Fruit fly (Drosophila melanogaster) whole organism, embryonic: ENCODE data around the gene meep.

Source experiments
- Atf3 ChIP-seq: fragments of 200-800 bp; sonication (Bioruptor generic); optimal IDR thresholded peaks from 3 replicates; lab custom pipeline; 2016; ENCODE audit warnings: missing biosample characterization, missing genetic modification characterization
- CG10147 ChIP-seq: fragments of 200-800 bp; sonication (Bioruptor generic); optimal IDR thresholded peaks from 2 replicates; lab custom pipeline; 2019; ENCODE audit warnings: missing biosample characterization, mild to moderate bottlenecking, missing genetic modification characterization, moderate library complexity
- CG13123 ChIP-seq: fragments of 200-800 bp; sonication (Bioruptor generic); optimal IDR thresholded peaks from 2 replicates; lab custom pipeline; 2016; ENCODE audit warnings: missing biosample characterization, missing genetic modification characterization
- CG16863 ChIP-seq: fragments of 200-800 bp; sonication (Bioruptor generic); optimal IDR thresholded peaks from 3 replicates; lab custom pipeline; 2016; ENCODE audit warnings: missing biosample characterization, missing genetic modification characterization
- CG17186 ChIP-seq: fragments of 200-800 bp; sonication (Bioruptor generic); optimal IDR thresholded peaks from 3 replicates; lab custom pipeline; 2017; ENCODE audit warnings: missing biosample characterization, missing genetic modification reagents, missing genetic modification characterization
- CG17829 ChIP-seq: fragments of 200-800 bp; optimal IDR thresholded peaks from 2 replicates; lab custom pipeline; 2019; ENCODE audit warnings: missing biosample characterization, mild to moderate bottlenecking, missing genetic modification characterization, moderate library complexity
- CG30020 ChIP-seq: fragments of 200-800 bp; optimal IDR thresholded peaks from 2 replicates; lab custom pipeline; 2019; ENCODE audit warnings: missing biosample characterization, mild to moderate bottlenecking, missing genetic modification characterization, moderate library complexity
- CG30431 ChIP-seq: fragments of 200-800 bp; sonication (Bioruptor generic); optimal IDR thresholded peaks from 2 replicates; lab custom pipeline; 2017; ENCODE audit warnings: missing biosample characterization, missing genetic modification characterization
- CG31224 ChIP-seq: fragments of 200-800 bp; sonication (Bioruptor generic); IDR thresholded peaks from 2 replicates; pipeline ENCODE4 v1.3.6; 2022; ENCODE audit warnings: missing biosample characterization, missing genetic modification characterization
- CG34376 ChIP-seq: fragments of 200-800 bp; sonication (Bioruptor generic); optimal IDR thresholded peaks from 2 replicates; lab custom pipeline; 2018; ENCODE audit warnings: missing biosample characterization, mild to moderate bottlenecking, missing genetic modification characterization
- CG3838 ChIP-seq: fragments of 200-800 bp; sonication (Bioruptor generic); optimal IDR thresholded peaks from 3 replicates; lab custom pipeline; 2016; ENCODE audit warnings: missing biosample characterization, missing genetic modification characterization
- CG6854 ChIP-seq: fragments of 200-800 bp; sonication (Bioruptor generic); optimal IDR thresholded peaks from 3 replicates; lab custom pipeline; 2017; ENCODE audit warnings: missing biosample characterization, mild to moderate bottlenecking, missing genetic modification characterization
- CG8089 ChIP-seq: fragments of 200-800 bp; sonication (Bioruptor generic); optimal IDR thresholded peaks from 3 replicates; lab custom pipeline; 2016; ENCODE audit warnings: missing biosample characterization, missing genetic modification characterization
- CG9797 ChIP-seq: fragments of 200-800 bp; sonication (Bioruptor generic); optimal IDR thresholded peaks from 3 replicates; lab custom pipeline; 2018; ENCODE audit warnings: missing biosample characterization, mild to moderate bottlenecking, missing genetic modification characterization
- D ChIP-seq, 2 experiments: fragments of 200-800 bp in 1 of 2; fragments of >200 bp in 1 of 2; sonication (Bioruptor generic) in 1 of 2; optimal IDR thresholded peaks; 2 replicates in 1 of 2; 3 replicates in 1 of 2; lab custom pipeline; 2017; ENCODE audit warnings: mild to moderate bottlenecking in 1 of 2, missing biosample characterization in 1 of 2, missing genetic modification characterization in 1 of 2, missing genetic modification reagents in 1 of 2
- Dfd ChIP-seq, 2 experiments: fragments of >200 bp; optimal IDR thresholded peaks; 2 replicates each; lab custom pipeline; 2017; ENCODE audit warnings: missing biosample characterization in 2 of 2, missing genetic modification characterization in 2 of 2
- Dip2 ChIP-seq: fragments of 200-800 bp; sonication (Bioruptor generic); IDR thresholded peaks from 2 replicates; pipeline ENCODE4 v1.3.6; 2022; ENCODE audit warnings: missing biosample characterization, missing genetic modification characterization
- E2f2 ChIP-seq: fragments of 200-800 bp; sonication (Bioruptor generic); IDR thresholded peaks from 2 replicates; pipeline ENCODE4 v1.3.6; 2022; ENCODE audit warnings: missing biosample characterization, missing genetic modification characterization
- Elba2 ChIP-seq: fragments of 200-800 bp; sonication (Bioruptor generic); optimal IDR thresholded peaks from 3 replicates; lab custom pipeline; 2016; ENCODE audit warnings: missing biosample characterization, missing genetic modification characterization
- Hey ChIP-seq: fragments of 200-800 bp; sonication (Bioruptor generic); optimal IDR thresholded peaks from 3 replicates; lab custom pipeline; 2018; ENCODE audit warnings: missing biosample characterization, mild to moderate bottlenecking, missing genetic modification characterization
- HmgD ChIP-seq: fragments of 200-800 bp; sonication (Bioruptor generic); optimal IDR thresholded peaks from 3 replicates; lab custom pipeline; 2016; ENCODE audit warnings: missing biosample characterization, missing genetic modification characterization
- Hr51 ChIP-seq, 2 experiments: fragments of 200-800 bp; sonication (Bioruptor generic); optimal IDR thresholded peaks; 2 replicates in 1 of 2; 3 replicates in 1 of 2; lab custom pipeline; 2016 to 2018; ENCODE audit warnings: missing biosample characterization in 2 of 2, missing genetic modification characterization in 2 of 2, mild to moderate bottlenecking in 1 of 2, moderate library complexity in 1 of 2
- Hr78 ChIP-seq, 2 experiments: fragments of 200-800 bp in 1 of 2; fragments of >200 bp in 1 of 2; sonication (Bioruptor generic) in 1 of 2; optimal IDR thresholded peaks; 2 replicates each; lab custom pipeline; 2017 to 2019; ENCODE audit warnings: missing biosample characterization in 2 of 2, missing genetic modification characterization in 2 of 2, mild to moderate bottlenecking in 1 of 2, moderate library complexity in 1 of 2
- Mad ChIP-seq: fragments of 200-800 bp; sonication (Bioruptor generic); optimal IDR thresholded peaks from 2 replicates; lab custom pipeline; 2016; ENCODE audit warnings: missing biosample characterization, missing genetic modification characterization
- Oli ChIP-seq: fragments of 200-800 bp; sonication (Bioruptor generic); optimal IDR thresholded peaks from 2 replicates; lab custom pipeline; 2018; ENCODE audit warnings: missing biosample characterization, mild to moderate bottlenecking, missing genetic modification characterization, moderate library complexity
- Sry-β ChIP-seq: fragments of 200-800 bp; sonication (Bioruptor generic); optimal IDR thresholded peaks from 2 replicates; lab custom pipeline; 2018; ENCODE audit warnings: missing biosample characterization, mild to moderate bottlenecking, missing genetic modification characterization, moderate library complexity
- Ssrp ChIP-seq: fragments of 200-800 bp; sonication (Bioruptor generic); optimal IDR thresholded peaks from 2 replicates; lab custom pipeline; 2018; ENCODE audit warnings: missing biosample characterization, mild to moderate bottlenecking, missing genetic modification characterization, moderate library complexity
- Xbp1 ChIP-seq: fragments of 200-800 bp; sonication (Bioruptor generic); optimal IDR thresholded peaks from 3 replicates; lab custom pipeline; 2016; ENCODE audit warnings: missing biosample characterization, mild to moderate bottlenecking, missing genetic modification characterization
- ab ChIP-seq: fragments of 200-800 bp; sonication (Bioruptor generic); optimal IDR thresholded peaks from 2 replicates; lab custom pipeline; 2016; ENCODE audit warnings: missing biosample characterization, missing genetic modification characterization
- abd-A ChIP-seq: fragments of 200-800 bp; sonication (Bioruptor generic); optimal IDR thresholded peaks from 3 replicates; lab custom pipeline; 2019; ENCODE audit warnings: missing biosample characterization, mild to moderate bottlenecking, missing genetic modification characterization, moderate library complexity
- ash1 ChIP-seq: fragments of 200-800 bp; sonication (Bioruptor generic); optimal IDR thresholded peaks from 2 replicates; lab custom pipeline; 2018; ENCODE audit warnings: missing biosample characterization, mild to moderate bottlenecking, missing genetic modification characterization
- chm ChIP-seq: fragments of 200-800 bp; sonication (Bioruptor generic); IDR thresholded peaks from 2 replicates; pipeline ENCODE4 v1.3.6; 2022; ENCODE audit warnings: missing biosample characterization, missing genetic modification characterization
- da ChIP-seq: fragments of 200-800 bp; sonication (Bioruptor generic); optimal IDR thresholded peaks from 2 replicates; lab custom pipeline; 2016; ENCODE audit warnings: missing biosample characterization, missing genetic modification characterization
- grn ChIP-seq: fragments of 200-800 bp; sonication (Bioruptor generic); optimal IDR thresholded peaks from 3 replicates; lab custom pipeline; 2017; ENCODE audit warnings: missing biosample characterization, missing genetic modification characterization
- gsb ChIP-seq: fragments of 200-800 bp; sonication (Bioruptor generic); IDR thresholded peaks from 2 replicates; pipeline ENCODE4 v1.3.6; 2022; ENCODE audit warnings: missing biosample characterization, missing genetic modification characterization
- hkb ChIP-seq, 2 experiments: fragments of 200-800 bp in 1 of 2; fragments of >200 bp in 1 of 2; sonication (Bioruptor generic) in 1 of 2; IDR thresholded peaks in 1 of 2; optimal IDR thresholded peaks in 1 of 2; 2 replicates each; pipeline versions ENCODE4 v1.3.6 to Lab custom; 2017 to 2022; ENCODE audit warnings: missing biosample characterization in 1 of 2, missing genetic modification characterization in 1 of 2
- kah ChIP-seq: fragments of 200-800 bp; sonication (Bioruptor generic); optimal IDR thresholded peaks from 2 replicates; lab custom pipeline; 2018; ENCODE audit warnings: missing biosample characterization, mild to moderate bottlenecking, missing genetic modification characterization
- knrl ChIP-seq: fragments of 200-800 bp; sonication (Bioruptor generic); IDR thresholded peaks from 3 replicates; pipeline ENCODE4 v1.3.6; 2022; ENCODE audit warnings: missing biosample characterization, missing genetic modification characterization; ENCODE audit not compliant: partially characterized antibody
- lola ChIP-seq, 3 experiments: fragments of >200 bp in 2 of 3; fragments of 200-800 bp in 1 of 3; sonication (Bioruptor generic) in 1 of 3; optimal IDR thresholded peaks; 2 replicates each; lab custom pipeline; 2017 to 2019; ENCODE audit warnings: missing biosample characterization in 3 of 3, missing genetic modification characterization in 3 of 3, mild to moderate bottlenecking in 1 of 3, moderate library complexity in 1 of 3
- nerfin-1 ChIP-seq: fragments of 200-800 bp; sonication (Bioruptor generic); optimal IDR thresholded peaks from 3 replicates; lab custom pipeline; 2019; ENCODE audit warnings: missing biosample characterization, mild to moderate bottlenecking, missing genetic modification characterization, moderate library complexity
- oc ChIP-seq: fragments of 200-800 bp; sonication (Bioruptor generic); optimal IDR thresholded peaks from 2 replicates; lab custom pipeline; 2018; ENCODE audit warnings: missing biosample characterization, mild to moderate bottlenecking, missing genetic modification characterization, moderate library complexity
- p53 ChIP-seq: fragments of 200-800 bp; sonication (Bioruptor generic); optimal IDR thresholded peaks from 2 replicates; lab custom pipeline; 2016; ENCODE audit warnings: missing biosample characterization, missing genetic modification characterization
- peb ChIP-seq: fragments of 200-800 bp; sonication (Bioruptor generic); IDR thresholded peaks from 2 replicates; pipeline ENCODE4 v1.3.6; 2022; ENCODE audit warnings: missing biosample characterization, missing genetic modification characterization
- pnt ChIP-seq: fragments of 200-800 bp; sonication (Bioruptor generic); optimal IDR thresholded peaks from 3 replicates; lab custom pipeline; 2016; ENCODE audit warnings: missing biosample characterization, missing genetic modification characterization
- salm ChIP-seq: fragments of 200-800 bp; sonication (Bioruptor generic); optimal IDR thresholded peaks from 2 replicates; lab custom pipeline; 2018; ENCODE audit warnings: missing biosample characterization, mild to moderate bottlenecking, missing genetic modification characterization
- sqz ChIP-seq: fragments of 200-800 bp; sonication (Bioruptor generic); optimal IDR thresholded peaks from 3 replicates; lab custom pipeline; 2018; ENCODE audit warnings: missing biosample characterization, mild to moderate bottlenecking, missing genetic modification characterization
- tup ChIP-seq: fragments of 200-800 bp; sonication (Bioruptor generic); optimal IDR thresholded peaks from 2 replicates; lab custom pipeline; 2016; ENCODE audit warnings: missing biosample characterization, mild to moderate bottlenecking, missing genetic modification characterization, moderate library complexity
- tx ChIP-seq: fragments of 200-800 bp; sonication (Bioruptor generic); optimal IDR thresholded peaks from 2 replicates; lab custom pipeline; 2016; ENCODE audit warnings: missing biosample characterization, missing genetic modification characterization
- usp ChIP-seq: fragments of >200 bp; optimal IDR thresholded peaks from 2 replicates; lab custom pipeline; 2017; ENCODE audit warnings: missing biosample characterization, missing genetic modification characterization
- vnd ChIP-seq: fragments of 200-800 bp; sonication (Bioruptor generic); IDR thresholded peaks from 3 replicates; pipeline ENCODE4 v1.3.6; 2022; ENCODE audit warnings: missing biosample characterization, missing genetic modification characterization; ENCODE audit not compliant: partially characterized antibody

The meep gene

DNA sequence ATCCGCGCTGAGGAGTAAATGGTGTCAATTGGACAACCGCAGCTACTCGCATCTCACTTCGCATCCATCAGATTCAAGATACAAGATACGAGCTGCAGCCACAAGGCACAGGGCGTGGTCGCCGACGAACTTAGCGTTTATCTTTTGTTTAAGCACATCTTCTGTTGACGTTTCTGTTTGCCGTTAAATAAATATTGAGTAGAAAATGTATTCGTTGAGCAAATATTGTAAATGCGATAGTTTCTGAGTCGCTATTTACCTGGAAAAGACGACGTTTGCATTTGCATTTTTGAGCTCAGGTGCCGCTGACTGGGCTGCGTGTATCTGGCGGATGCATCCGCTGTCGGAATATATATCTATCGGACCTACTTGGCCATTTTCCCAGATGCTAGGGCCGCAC, 36.6 kb downstream of the meep start (continued):
- no peak for TF ChIP-seq E2f2 (GFP tag; lab: Robert Waterston, UW)
- no peak for TF ChIP-seq HmgD
- TF ChIP-seq Dip2 (GFP tag; lab: Robert Waterston, UW) = no peak
- TF ChIP-seq peb (GFP tag; lab: Robert Waterston, UW) = peak; percentile 45; the same call in 1 of the 2 replicates
- TF ChIP-seq CG10147 (GFP tag; lab: Kevin White, UChicago) = peak; percentile 13
- peak; percentile 25 for TF ChIP-seq CG17829 (tag; lab: Kevin White, UChicago)
- peak; percentile 1 for TF ChIP-seq CG30431 (GFP tag; lab: Kevin White, UChicago)
- peak; percentile 24 for TF ChIP-seq CG6854 (GFP tag; lab: Kevin White, UChicago)
- no peak for TF ChIP-seq D (optimal IDR thresholded peaks at IDR 0.05; lab: Kevin White, UChicago)
- peak; percentile 68 for TF ChIP-seq D (GFP tag; optimal IDR thresholded peaks at IDR 0.05; lab: Kevin White, UChicago)
- no peak for TF ChIP-seq Ssrp (tag; lab: Kevin White, UChicago)
- TF ChIP-seq tx (GFP tag; lab: Kevin White, UChicago) = no peak
- peak; percentile 8 for TF ChIP-seq CG16863 (GFP tag; lab: Kevin White, UChicago)
- peak; percentile 67 for TF ChIP-seq sqz (GFP tag; lab: Kevin White, UChicago)
- no peak for TF ChIP-seq hkb (optimal IDR thresholded peaks at IDR 0.05; lab: Kevin White, UChicago)
- peak; percentile 62 for TF ChIP-seq hkb (GFP tag; IDR thresholded peaks at IDR 0.05; lab: Robert Waterston, UW)
- no peak for TF ChIP-seq Hr51 (GFP tag; optimal IDR thresholded peaks at IDR 0.05; lab: Kevin White, UChicago)
- peak; percentile 39 for TF ChIP-seq Oli (tag; lab: Kevin White, UChicago)
- TF ChIP-seq Hr78 (GFP tag; optimal IDR thresholded peaks at IDR 0.05; lab: Kevin White, UChicago) = no peak
- TF ChIP-seq CG13123 (GFP tag; lab: Kevin White, UChicago) = no peak
- peak; percentile 50 for TF ChIP-seq Hey (tag; lab: Kevin White, UChicago)
- TF ChIP-seq Sry-β (GFP tag; lab: Kevin White, UChicago) = peak; percentile 50
- TF ChIP-seq pnt (GFP tag; lab: Kevin White, UChicago) = no peak
- TF ChIP-seq abd-A (tag; lab: Kevin White, UChicago) = no peak
- TF ChIP-seq Mad = no peak
- no peak for TF ChIP-seq vnd (GFP tag; lab: Robert Waterston, UW)
- no peak for TF ChIP-seq Xbp1 (GFP tag; lab: Kevin White, UChicago)
- TF ChIP-seq da = no peak
- TF ChIP-seq CG34376 = no peak
- no peak for TF ChIP-seq gsb (GFP tag; lab: Robert Waterston, UW)
- TF ChIP-seq CG31224 = no peak
- TF ChIP-seq CG8089 = peak; percentile 48
- TF ChIP-seq tup (GFP tag; lab: Kevin White, UChicago) = no peak
- peak; percentile 63; the same call in 1 of the 2 replicates for TF ChIP-seq chm (GFP tag; lab: Robert Waterston, UW)
- peak; percentile 71 for TF ChIP-seq nerfin-1 (tag; lab: Kevin White, UChicago)
- TF ChIP-seq CG30020 (tag; lab: Kevin White, UChicago) = no peak
- TF ChIP-seq grn (GFP tag; lab: Kevin White, UChicago) = peak; percentile 59
- TF ChIP-seq salm (tag; lab: Kevin White, UChicago) = peak; percentile 64
- peak; percentile 34 for TF ChIP-seq p53 (GFP tag; lab: Kevin White, UChicago)
- peak; percentile 36 for TF ChIP-seq kah (GFP tag; lab: Kevin White, UChicago)
- TF ChIP-seq Atf3 = no peak
- no peak for TF ChIP-seq knrl (GFP tag; lab: Robert Waterston, UW)
- peak; percentile 51 for TF ChIP-seq oc
- TF ChIP-seq usp = no peak
- TF ChIP-seq lola (GFP tag; optimal IDR thresholded peaks at IDR 0.05; lab: Kevin White, UChicago) = peak in 1 of 3 experiments; percentile 60
- no peak for TF ChIP-seq ash1
- TF ChIP-seq CG17186 (GFP tag; lab: Kevin White, UChicago) = peak; percentile 61
- peak; percentile 16 for TF ChIP-seq CG9797 (GFP tag; lab: Kevin White, UChicago)
- no peak for TF ChIP-seq Elba2
- TF ChIP-seq CG3838 (GFP tag; lab: Kevin White, UChicago) = no peak
- no peak for TF ChIP-seq Dfd (GFP tag; optimal IDR thresholded peaks at IDR 0.05; lab: Kevin White, UChicago)
- no peak for TF ChIP-seq ab (GFP tag; lab: Kevin White, UChicago)
